Worm (Caenorhabditis elegans): ENCODE measurements around the gene H03G16.1.

H03G16.1 gene

ce11 chrX:15076042-15076565 is 22.4 kb downstream of the H03G16.1 start, which contains the start of the genes H40L08.3 and H40L08.9:
Gene H40L08.3 (minus strand): TSS chrX:15076092.
Gene H40L08.9 (minus strand): TSS chrX:15076480.
- TF ChIP-seq nhr-28 (tag; optimal IDR thresholded peaks at IDR 0.05): peak; percentile 9
- TF ChIP-seq F10B5.3 (tag; optimal IDR thresholded peaks at IDR 0.05): no peak
- TF ChIP-seq ces-1 (GFP tag; optimal IDR thresholded peaks at IDR 0.05): no peak
- 0 out of 2 replicates have a peak, but pooled peaks have one; percentile 5 for TF ChIP-seq lin-38 (GFP tag; IDR thresholded peaks at IDR 0.05)
- TF ChIP-seq unc-62 (GFP tag; optimal IDR thresholded peaks at IDR 0.05 in 1 of 2): peak in 1 of 2 experiments; percentile 97
- TF ChIP-seq unc-62 (tag; optimal IDR thresholded peaks at IDR 0.05): no peak
- TF ChIP-seq T26A8.4 (GFP tag; IDR thresholded peaks at IDR 0.05): peak; percentile 72
- TF ChIP-seq skn-1 (tag; optimal IDR thresholded peaks at IDR 0.05): no peak
- TF ChIP-seq lin-1 (GFP tag; IDR thresholded peaks at IDR 0.05): no peak
- peak; percentile 57 for TF ChIP-seq sdz-12 (GFP tag; optimal IDR thresholded peaks at IDR 0.05)
- TF ChIP-seq mxl-2 (GFP tag; conservative IDR thresholded peaks at IDR 0.05): no peak
- no peak for TF ChIP-seq mes-2 (tag; optimal IDR thresholded peaks at IDR 0.05; ENCODE audit: poor library complexity, severe bottlenecking)
- TF ChIP-seq lim-7 (GFP tag; IDR thresholded peaks at IDR 0.05): no peak
- peak; percentile 30 for TF ChIP-seq nhr-102 (tag; optimal IDR thresholded peaks at IDR 0.05)
- no peak for TF ChIP-seq set-16 (GFP tag; IDR thresholded peaks at IDR 0.05)
- peak; percentile 46; the same call in 1 of the 2 replicates for TF ChIP-seq php-3 (GFP tag; IDR thresholded peaks at IDR 0.05)
- TF ChIP-seq nhr-25 (tag; optimal IDR thresholded peaks at IDR 0.05; ENCODE audit: borderline replicate concordance, insufficient read depth): peak; percentile 56
- no peak for TF ChIP-seq lsy-2 (tag; optimal IDR thresholded peaks at IDR 0.05)
- no peak for TF ChIP-seq mep-1 (tag; optimal IDR thresholded peaks at IDR 0.05)
- TF ChIP-seq ama-1 (optimal IDR thresholded peaks at IDR 0.05): peak; percentile 98
- 0 out of 2 replicates have a peak, but pooled peaks have one; percentile 4 for TF ChIP-seq Y75B8A.6 (GFP tag; IDR thresholded peaks at IDR 0.05)
- no peak for TF ChIP-seq nhr-10 (tag; optimal IDR thresholded peaks at IDR 0.05)

DNA sequence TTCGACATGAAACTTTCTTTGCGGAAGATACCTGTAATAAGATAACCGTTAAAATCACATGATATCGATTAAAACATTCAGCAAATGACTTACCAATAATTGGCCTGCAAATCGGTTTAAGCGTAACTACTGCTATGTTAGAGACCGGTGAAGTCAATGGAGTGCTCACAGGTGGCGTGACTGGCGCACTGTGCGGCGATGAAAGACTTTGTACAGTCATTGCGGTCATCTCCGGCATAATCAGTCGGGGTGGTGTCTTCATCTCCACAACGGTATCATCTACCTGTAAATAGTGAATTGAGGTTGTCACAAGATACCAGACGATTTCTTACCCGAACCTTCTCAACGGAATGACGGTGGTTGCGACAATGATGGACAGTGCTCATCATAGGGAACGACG is 23.2 kb downstream of the H03G16.1 start:
- TF ChIP-seq mxl-3 (GFP tag; optimal IDR thresholded peaks at IDR 0.05) (no peak), dmd-8 (GFP tag; IDR thresholded peaks at IDR 0.05) (0 out of 2 replicates have a peak, but pooled peaks have one; percentile 14), nhr-102 (tag; optimal IDR thresholded peaks at IDR 0.05) (peak; percentile 22), unc-130 (GFP tag; optimal IDR thresholded peaks at IDR 0.05) (no peak), ceh-20 (GFP tag; IDR thresholded peaks at IDR 0.05) (no peak), ama-1 (optimal IDR thresholded peaks at IDR 0.05) (peak; percentile 72), unc-62 (GFP tag; optimal IDR thresholded peaks at IDR 0.05 in 1 of 2) (peak in 1 of 2 experiments; percentile 36), unc-62 (tag; optimal IDR thresholded peaks at IDR 0.05) (no peak), lin-38 (GFP tag; IDR thresholded peaks at IDR 0.05) (no peak)

ce11 chrX:15077597-15078261 is 24.0 kb downstream of the H03G16.1 start, which contains the start of the genes H40L08.8, H40L08.2 and H40L08.7:
Gene H40L08.8 (minus strand): TSS chrX:15077633.
Gene H40L08.2 (minus strand): TSS chrX:15077744.
Gene H40L08.7 (minus strand): TSS chrX:15077744.
- TF ChIP-seq nhr-237 (tag; optimal IDR thresholded peaks at IDR 0.05) (no peak), egl-27 (tag; optimal IDR thresholded peaks at IDR 0.05) (no peak), ceh-44 (GFP tag; IDR thresholded peaks at IDR 0.05) (no peak), ama-1 (optimal IDR thresholded peaks at IDR 0.05) (peak; percentile 97), nhr-25 (tag; optimal IDR thresholded peaks at IDR 0.05; ENCODE audit: borderline replicate concordance, insufficient read depth) (peak; percentile 56), nhr-48 (tag; optimal IDR thresholded peaks at IDR 0.05) (peak; percentile 63), zag-1 (tag; optimal IDR thresholded peaks at IDR 0.05) (no peak), hlh-30 (tag; optimal IDR thresholded peaks at IDR 0.05; ENCODE audit: insufficient read depth) (peak; percentile 56), hif-1 (tag; optimal IDR thresholded peaks at IDR 0.05) (no peak), T20F7.1 (GFP tag; optimal IDR thresholded peaks at IDR 0.05) (no peak), daf-8 (GFP tag; IDR thresholded peaks at IDR 0.05) (no peak), aha-1 (tag) (peak; percentile 98), mdl-1 (tag; optimal IDR thresholded peaks at IDR 0.05) (peak; percentile 42 to 47), unc-62 (GFP tag; optimal IDR thresholded peaks at IDR 0.05 in 1 of 2) (peak in 1 of 2 experiments; percentile 72), unc-62 (tag; optimal IDR thresholded peaks at IDR 0.05) (no peak), F10B5.3 (tag; optimal IDR thresholded peaks at IDR 0.05) (no peak), madf-9 (GFP tag; conservative IDR thresholded peaks at IDR 0.05) (no peak), sdz-12 (GFP tag; optimal IDR thresholded peaks at IDR 0.05) (no peak), F26F4.8 (GFP tag; conservative IDR thresholded peaks at IDR 0.05) (no peak), zip-2 (tag; optimal IDR thresholded peaks at IDR 0.05) (no peak), Y105C5A.15 (GFP tag; IDR thresholded peaks at IDR 0.05) (no peak), snpc-1.2 (GFP tag; IDR thresholded peaks at IDR 0.05) (no peak), egl-43 (GFP tag; IDR thresholded peaks at IDR 0.05) (no peak), Y5F2A.4 (GFP tag; optimal IDR thresholded peaks at IDR 0.05) (no peak)

Data from whole organism, L4 larva.